Worm (Caenorhabditis elegans) whole organism, L3 larva: Measurements from ENCODE around the gene dars-1.

Source experiments
- R02D3.7 ChIP-seq: fragments of 150-350 bp; optimal IDR thresholded peaks from 2 replicates; lab custom pipeline; 2014; ENCODE audit warnings: missing biosample characterization, missing genetic modification characterization
- ZK546.5 ChIP-seq: sonication (generic microtip); optimal IDR thresholded peaks from 2 replicates; lab custom pipeline; 2017; ENCODE audit warnings: missing biosample characterization, missing genetic modification characterization
- aly-2 ChIP-seq: fragments of 150-350 bp; optimal IDR thresholded peaks from 2 replicates; lab custom pipeline; 2014; ENCODE audit warnings: missing biosample characterization, missing genetic modification characterization
- ama-1 ChIP-seq: fragments of 150-350 bp; optimal IDR thresholded peaks from 2 replicates; lab custom pipeline; 2018
- ceh-16 ChIP-seq: sonication (generic microtip); optimal IDR thresholded peaks from 2 replicates; lab custom pipeline; 2017; ENCODE audit warnings: missing biosample characterization, missing genetic modification characterization
- ceh-28 ChIP-seq: fragments of 150-350 bp; optimal IDR thresholded peaks from 2 replicates; lab custom pipeline; 2014; ENCODE audit warnings: missing biosample characterization, missing genetic modification reagents, missing genetic modification characterization
- ceh-82 ChIP-seq: fragments of 150-350 bp; optimal IDR thresholded peaks from 2 replicates; lab custom pipeline; 2014; ENCODE audit warnings: missing biosample characterization, missing genetic modification characterization
- ceh-9 ChIP-seq: sonication (generic microtip); optimal IDR thresholded peaks from 2 replicates; lab custom pipeline; 2018; ENCODE audit warnings: missing biosample characterization, missing genetic modification characterization
- daf-12 ChIP-seq: fragments of 150-350 bp; optimal IDR thresholded peaks from 2 replicates; lab custom pipeline; 2014; ENCODE audit warnings: missing biosample characterization, missing genetic modification reagents, missing genetic modification characterization
- egl-27 ChIP-seq: sonication (generic microtip); optimal IDR thresholded peaks from 4 replicates; lab custom pipeline; 2017; ENCODE audit warnings: missing biosample characterization, missing genetic modification reagents, missing genetic modification characterization
- egl-5 ChIP-seq: fragments of 150-350 bp; optimal IDR thresholded peaks from 2 replicates; lab custom pipeline; 2017; ENCODE audit warnings: missing biosample characterization, missing genetic modification reagents, missing genetic modification characterization, inconsistent platforms
- elt-1 ChIP-seq: fragments of 150-350 bp; optimal IDR thresholded peaks from 2 replicates; lab custom pipeline; 2014; ENCODE audit warnings: missing biosample characterization, missing genetic modification characterization
- elt-2 ChIP-seq: sonication (generic microtip); optimal IDR thresholded peaks from 2 replicates; lab custom pipeline; 2016; ENCODE audit warnings: missing genetic modification reagents, mild to moderate bottlenecking, missing genetic modification characterization, missing compliant biosample characterization
- elt-3 ChIP-seq, 3 experiments: fragments of 150-350 bp in 1 of 3; sonication (generic microtip) in 2 of 3; optimal IDR thresholded peaks; 2 replicates in 2 of 3; 4 replicates in 1 of 3; lab custom pipeline; 2014 to 2017; ENCODE audit warnings: missing biosample characterization in 3 of 3, missing genetic modification characterization in 3 of 3
- eor-1 ChIP-seq, 2 experiments: fragments of 150-350 bp; optimal IDR thresholded peaks; 2 replicates each; lab custom pipeline; 2014 to 2018; ENCODE audit warnings: missing biosample characterization in 2 of 2, missing genetic modification characterization in 2 of 2
- fkh-10 ChIP-seq: sonication (generic microtip); optimal IDR thresholded peaks from 2 replicates; lab custom pipeline; 2017; ENCODE audit warnings: missing biosample characterization, missing genetic modification reagents, missing genetic modification characterization
- fkh-2 ChIP-seq: fragments of 150-350 bp; optimal IDR thresholded peaks from 2 replicates; lab custom pipeline; 2014; ENCODE audit warnings: missing biosample characterization, missing genetic modification reagents, missing genetic modification characterization
- fos-1 ChIP-seq: fragments of 150-350 bp; optimal IDR thresholded peaks from 2 replicates; lab custom pipeline; 2014; ENCODE audit warnings: missing biosample characterization, missing genetic modification characterization
- hmg-11 ChIP-seq: sonication (generic microtip); optimal IDR thresholded peaks from 2 replicates; lab custom pipeline; 2016; ENCODE audit warnings: missing genetic modification characterization, missing compliant biosample characterization
- jun-1 ChIP-seq: fragments of 150-350 bp; optimal IDR thresholded peaks from 2 replicates; lab custom pipeline; 2014; ENCODE audit warnings: missing biosample characterization, missing genetic modification reagents, missing genetic modification characterization
- lin-15B ChIP-seq: fragments of 150-350 bp; optimal IDR thresholded peaks from 2 replicates; lab custom pipeline; 2014; ENCODE audit warnings: missing biosample characterization, missing genetic modification characterization
- lin-39 ChIP-seq: fragments of 150-350 bp; optimal IDR thresholded peaks from 2 replicates; lab custom pipeline; 2018; ENCODE audit warnings: missing biosample characterization, missing genetic modification reagents, missing genetic modification characterization
- lsy-12 ChIP-seq: sonication (generic microtip); optimal IDR thresholded peaks from 2 replicates; lab custom pipeline; 2016; ENCODE audit warnings: mild to moderate bottlenecking, missing genetic modification characterization, missing compliant biosample characterization
- mdl-1 ChIP-seq: fragments of 150-350 bp; optimal IDR thresholded peaks from 2 replicates; lab custom pipeline; 2014; ENCODE audit warnings: missing biosample characterization, missing genetic modification characterization
- mml-1 ChIP-seq: fragments of 150-350 bp; sonication (generic microtip); optimal IDR thresholded peaks from 3 replicates; lab custom pipeline; 2014; ENCODE audit warnings: missing biosample characterization, missing genetic modification characterization
- nfya-1 ChIP-seq: sonication (generic microtip); optimal IDR thresholded peaks from 2 replicates; lab custom pipeline; 2017; ENCODE audit warnings: missing genetic modification characterization, mild to moderate bottlenecking, missing compliant biosample characterization, antibody characterized with exemption, moderate library complexity; ENCODE audit not compliant: insufficient read depth
- nhr-11 ChIP-seq: fragments of 150-350 bp; optimal IDR thresholded peaks from 2 replicates; lab custom pipeline; 2014; ENCODE audit warnings: missing biosample characterization, missing genetic modification characterization
- nhr-12 ChIP-seq: fragments of 150-350 bp; optimal IDR thresholded peaks from 2 replicates; lab custom pipeline; 2014; ENCODE audit warnings: missing biosample characterization, missing genetic modification characterization
- nhr-23 ChIP-seq: fragments of 150-350 bp; optimal IDR thresholded peaks from 2 replicates; lab custom pipeline; 2014; ENCODE audit warnings: missing biosample characterization, missing genetic modification reagents, missing genetic modification characterization
- nhr-237 ChIP-seq: fragments of 150-350 bp; optimal IDR thresholded peaks from 2 replicates; lab custom pipeline; 2014; ENCODE audit warnings: missing biosample characterization, missing genetic modification characterization
- nhr-25 ChIP-seq: sonication (generic microtip); optimal IDR thresholded peaks from 2 replicates; lab custom pipeline; 2017; ENCODE audit warnings: missing biosample characterization, missing genetic modification characterization
- nhr-28 ChIP-seq: fragments of 150-350 bp; optimal IDR thresholded peaks from 2 replicates; lab custom pipeline; 2014; ENCODE audit warnings: missing biosample characterization, missing genetic modification characterization
- nhr-43 ChIP-seq: sonication (generic microtip); optimal IDR thresholded peaks from 2 replicates; lab custom pipeline; 2016; ENCODE audit warnings: mild to moderate bottlenecking, missing genetic modification characterization, missing compliant biosample characterization; ENCODE audit not compliant: poor library complexity, severe bottlenecking
- nhr-67 ChIP-seq: fragments of 150-350 bp; optimal IDR thresholded peaks from 2 replicates; lab custom pipeline; 2014; ENCODE audit warnings: missing biosample characterization, missing genetic modification characterization
- nhr-76 ChIP-seq: fragments of 150-350 bp; sonication (generic microtip); optimal IDR thresholded peaks from 5 replicates; lab custom pipeline; 2014; ENCODE audit warnings: missing biosample characterization, missing genetic modification characterization
- nhr-77 ChIP-seq: fragments of 150-350 bp; optimal IDR thresholded peaks from 2 replicates; lab custom pipeline; 2014; ENCODE audit warnings: missing biosample characterization, missing genetic modification characterization
- pha-4 ChIP-seq: fragments of 150-350 bp; optimal IDR thresholded peaks from 2 replicates; lab custom pipeline; 2014; ENCODE audit warnings: missing biosample characterization, missing genetic modification reagents, missing genetic modification characterization
- pqm-1 ChIP-seq: fragments of 150-350 bp; optimal IDR thresholded peaks from 2 replicates; lab custom pipeline; 2017; ENCODE audit warnings: missing biosample characterization, missing genetic modification characterization, inconsistent platforms
- sea-2 ChIP-seq: fragments of 150-350 bp; sonication (generic microtip); optimal IDR thresholded peaks from 4 replicates; lab custom pipeline; 2014; ENCODE audit warnings: missing biosample characterization, missing genetic modification reagents, missing genetic modification characterization
- skn-1 ChIP-seq: fragments of 150-350 bp; optimal IDR thresholded peaks from 2 replicates; lab custom pipeline; 2014; ENCODE audit warnings: missing biosample characterization, missing genetic modification characterization
- snpc-4 ChIP-seq: fragments of 150-350 bp; optimal IDR thresholded peaks from 2 replicates; lab custom pipeline; 2014; ENCODE audit warnings: missing biosample characterization, missing genetic modification characterization
- tbx-2 ChIP-seq: sonication (generic microtip); optimal IDR thresholded peaks from 2 replicates; lab custom pipeline; 2016; ENCODE audit warnings: mild to moderate bottlenecking, missing genetic modification characterization, missing compliant biosample characterization
- unc-39 ChIP-seq: sonication (generic microtip); optimal IDR thresholded peaks from 4 replicates; lab custom pipeline; 2017; ENCODE audit warnings: missing biosample characterization, missing genetic modification characterization
- unc-62 ChIP-seq: fragments of 150-350 bp; sonication (generic microtip); optimal IDR thresholded peaks from 4 replicates; lab custom pipeline; 2014; ENCODE audit warnings: missing biosample characterization, missing genetic modification reagents, missing genetic modification characterization
- zag-1 ChIP-seq: fragments of 150-350 bp; optimal IDR thresholded peaks from 2 replicates; lab custom pipeline; 2014; ENCODE audit warnings: missing biosample characterization, missing genetic modification characterization
- ztf-11 ChIP-seq: fragments of 150-350 bp; optimal IDR thresholded peaks from 2 replicates; lab custom pipeline; 2014; ENCODE audit warnings: missing biosample characterization, missing genetic modification characterization
- ztf-4 ChIP-seq: fragments of 150-350 bp; optimal IDR thresholded peaks from 2 replicates; lab custom pipeline; 2014; ENCODE audit warnings: missing biosample characterization, missing genetic modification characterization

Gene dars-1

DNA sequence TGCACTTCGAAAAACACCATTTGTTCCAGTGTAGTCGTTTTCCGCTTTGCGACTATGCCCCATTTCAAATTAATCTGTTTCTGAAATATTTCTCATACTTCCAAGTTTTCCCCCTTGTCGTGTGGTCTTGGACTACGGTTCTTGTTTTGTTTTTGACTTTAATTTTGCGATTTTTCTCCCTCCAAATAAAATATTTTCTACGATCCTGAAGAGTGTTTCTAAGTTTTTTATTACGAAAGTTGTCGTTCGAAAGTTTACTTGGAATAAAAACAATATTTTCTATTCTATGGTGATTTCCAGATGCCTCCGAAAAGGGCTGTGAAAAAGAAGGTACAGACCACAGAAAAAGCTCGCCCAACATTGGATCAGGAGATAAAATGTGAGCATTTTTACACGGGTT is 23.2 kb downstream of the dars-1 start, which contains the start of gene tag-342:
Gene tag-342, plus strand, starts transcription at position 301 of the 400 bp plus-strand sequence.
- TF ChIP-seq elt-1 (tag; lab: Kevin White, UChicago): no peak
- no peak for TF ChIP-seq egl-27 (tag; lab: Kevin White, UChicago)
- no peak for TF ChIP-seq nhr-28
- no peak for TF ChIP-seq elt-3 (tag; optimal IDR thresholded peaks at IDR 0.05; lab: Kevin White, UChicago)

DNA sequence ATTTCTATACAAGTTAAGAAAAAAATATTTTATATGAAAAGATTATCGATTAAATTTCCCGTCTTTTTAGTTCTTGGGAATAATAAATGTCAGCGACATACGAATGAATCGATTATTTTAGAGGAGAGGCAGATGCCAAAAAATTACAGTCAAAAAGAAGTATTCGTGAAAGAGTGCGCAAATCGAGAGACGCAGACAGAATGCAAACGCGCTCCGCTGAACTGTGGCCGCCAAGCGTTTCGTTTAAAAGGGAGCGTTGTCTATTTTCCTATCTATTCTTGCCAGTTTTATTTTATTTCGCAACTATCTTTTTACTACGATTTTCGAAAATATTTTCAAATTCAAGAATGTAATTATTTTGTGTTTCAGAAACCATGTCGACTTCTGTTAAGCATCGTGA is 23.9 kb downstream of the dars-1 start, which contains the start of gene baf-1:
Gene baf-1, plus strand, starts transcription at position 370 of the 400 bp plus-strand sequence.
- peak; percentile 84 for TF ChIP-seq pha-4 (tag; lab: Kevin White, UChicago)
- TF ChIP-seq zag-1 (tag; lab: Kevin White, UChicago): no peak
- peak; percentile 51 for TF ChIP-seq ceh-28 (tag; lab: Kevin White, UChicago)
- TF ChIP-seq daf-12 (tag; lab: Kevin White, UChicago): no peak
- TF ChIP-seq elt-3 (tag; optimal IDR thresholded peaks at IDR 0.05; lab: Kevin White, UChicago): no peak
- TF ChIP-seq nhr-76 (tag; lab: Kevin White, UChicago): no peak
- no peak for TF ChIP-seq lsy-12
- no peak for TF ChIP-seq fkh-10 (GFP tag; lab: Kevin White, UChicago)
- TF ChIP-seq elt-1 (tag; lab: Kevin White, UChicago): no peak
- peak; percentile 12 for TF ChIP-seq ama-1 (lab: Kevin White, UChicago)
- TF ChIP-seq pqm-1 (tag; lab: Kevin White, UChicago): peak; percentile 16
- no peak for TF ChIP-seq sea-2 (GFP tag; lab: Kevin White, UChicago)
- TF ChIP-seq skn-1: peak; percentile 30
- no peak for TF ChIP-seq nhr-11 (tag; lab: Kevin White, UChicago)
- no peak for TF ChIP-seq tbx-2 (tag; lab: Kevin White, UChicago)
- TF ChIP-seq ceh-9 (tag; lab: Kevin White, UChicago): no peak
- TF ChIP-seq nhr-43 (tag; lab: Kevin White, UChicago): peak; percentile 49
- peak; percentile 50 for TF ChIP-seq elt-2
- no peak for TF ChIP-seq nhr-12 (tag; lab: Kevin White, UChicago)
- TF ChIP-seq nhr-77 (tag; lab: Kevin White, UChicago): no peak
- TF ChIP-seq ZK546.5: no peak
- no peak for TF ChIP-seq aly-2 (tag; lab: Kevin White, UChicago)
- TF ChIP-seq fos-1 (tag; lab: Kevin White, UChicago): no peak
- no peak for TF ChIP-seq ztf-11 (tag; lab: Kevin White, UChicago)
- TF ChIP-seq mml-1 (tag; lab: Kevin White, UChicago): no peak
- TF ChIP-seq hmg-11 (tag; lab: Kevin White, UChicago): peak; percentile 27
- TF ChIP-seq ceh-82 (tag; lab: Kevin White, UChicago): no peak
- TF ChIP-seq egl-27 (tag; lab: Kevin White, UChicago): no peak
- TF ChIP-seq unc-62 (GFP tag; lab: Kevin White, UChicago): no peak
- TF ChIP-seq nhr-28: no peak
- no peak for TF ChIP-seq mdl-1 (tag; lab: Kevin White, UChicago)
- peak; percentile 23 for TF ChIP-seq R02D3.7 (tag; lab: Kevin White, UChicago)
- no peak for TF ChIP-seq unc-39 (tag; lab: Kevin White, UChicago)
- peak; percentile 68 for TF ChIP-seq nhr-23 (tag; lab: Kevin White, UChicago)
- TF ChIP-seq ztf-4: no peak
- peak; percentile 78 for TF ChIP-seq lin-15B (tag; lab: Kevin White, UChicago)
- no peak for TF ChIP-seq nhr-67 (tag; lab: Kevin White, UChicago)
- TF ChIP-seq eor-1 (tag; optimal IDR thresholded peaks at IDR 0.05; lab: Kevin White, UChicago): no peak
- TF ChIP-seq nhr-237 (tag; lab: Kevin White, UChicago): no peak
- TF ChIP-seq snpc-4 (tag; lab: Kevin White, UChicago): peak; percentile 51
- TF ChIP-seq ceh-16 (tag; lab: Kevin White, UChicago): no peak
- no peak for TF ChIP-seq egl-5 (tag; lab: Kevin White, UChicago)
- TF ChIP-seq nfya-1 (tag; lab: Kevin White, UChicago): peak; percentile 70
- peak; percentile 74 for TF ChIP-seq nhr-25 (tag; lab: Kevin White, UChicago)
- TF ChIP-seq jun-1 (tag; lab: Kevin White, UChicago): peak; percentile 27
- TF ChIP-seq fkh-2 (tag; lab: Kevin White, UChicago): no peak
- TF ChIP-seq lin-39: peak; percentile 13
